Worm (Caenorhabditis elegans) whole organism, L2 larva: Measurements from ENCODE around the gene C03H12.1.

ENCODE experiments used
- C34F6.9 ChIP-seq: fragments of 150-350 bp; optimal IDR thresholded peaks from 2 replicates; lab custom pipeline; 2014; ENCODE audit warnings: missing biosample characterization, missing genetic modification characterization
- alr-1 ChIP-seq: fragments of 150-350 bp; optimal IDR thresholded peaks from 2 replicates; lab custom pipeline; 2014; ENCODE audit warnings: missing biosample characterization, missing genetic modification characterization
- ceh-82 ChIP-seq: fragments of 150-350 bp; optimal IDR thresholded peaks from 2 replicates; lab custom pipeline; 2014; ENCODE audit warnings: missing biosample characterization, missing genetic modification characterization
- crh-2 ChIP-seq: sonication (generic microtip); optimal IDR thresholded peaks from 2 replicates; lab custom pipeline; 2017; ENCODE audit warnings: missing biosample characterization, missing genetic modification characterization
- dmd-4 ChIP-seq: sonication (generic microtip); optimal IDR thresholded peaks from 2 replicates; lab custom pipeline; 2017; ENCODE audit warnings: missing biosample characterization, missing genetic modification characterization
- egl-27 ChIP-seq: sonication (generic microtip); optimal IDR thresholded peaks from 3 replicates; lab custom pipeline; 2017; ENCODE audit warnings: missing biosample characterization, missing genetic modification reagents, missing genetic modification characterization
- elt-1 ChIP-seq: fragments of 150-350 bp; optimal IDR thresholded peaks from 2 replicates; lab custom pipeline; 2014; ENCODE audit warnings: missing biosample characterization, missing genetic modification characterization
- fos-1 ChIP-seq: fragments of 150-350 bp; optimal IDR thresholded peaks from 2 replicates; lab custom pipeline; 2014; ENCODE audit warnings: missing biosample characterization, missing genetic modification characterization
- lin-11 ChIP-seq: fragments of 150-350 bp; sonication (generic microtip); optimal IDR thresholded peaks from 2 replicates; lab custom pipeline; 2014; ENCODE audit warnings: missing biosample characterization, missing genetic modification characterization, inconsistent platforms, mixed read lengths
- lin-13 ChIP-seq: fragments of 150-350 bp; optimal IDR thresholded peaks from 2 replicates; lab custom pipeline; 2014; ENCODE audit warnings: missing biosample characterization, missing genetic modification reagents, missing genetic modification characterization
- lin-39 ChIP-seq: fragments of 150-350 bp; optimal IDR thresholded peaks from 2 replicates; lab custom pipeline; 2014; ENCODE audit warnings: missing biosample characterization, missing genetic modification reagents, missing genetic modification characterization
- lsy-2 ChIP-seq, 2 experiments: fragments of 150-350 bp in 1 of 2; sonication (generic microtip) in 1 of 2; optimal IDR thresholded peaks; 2 replicates each; lab custom pipeline; 2014 to 2017; ENCODE audit warnings: missing biosample characterization in 2 of 2, missing genetic modification characterization in 2 of 2
- mab-5 ChIP-seq: fragments of 150-350 bp; optimal IDR thresholded peaks from 2 replicates; lab custom pipeline; 2014; ENCODE audit warnings: missing biosample characterization, missing genetic modification characterization
- mbf-1 ChIP-seq: sonication (generic microtip); optimal IDR thresholded peaks from 2 replicates; lab custom pipeline; 2017; ENCODE audit warnings: missing biosample characterization, missing genetic modification characterization
- nhr-10 ChIP-seq: sonication (generic microtip); optimal IDR thresholded peaks from 2 replicates; lab custom pipeline; 2017; ENCODE audit warnings: missing biosample characterization, missing genetic modification characterization
- nhr-12 ChIP-seq: fragments of 150-350 bp; optimal IDR thresholded peaks from 2 replicates; lab custom pipeline; 2014; ENCODE audit warnings: missing biosample characterization, missing genetic modification characterization
- nhr-129 ChIP-seq: fragments of 150-350 bp; optimal IDR thresholded peaks from 2 replicates; lab custom pipeline; 2014; ENCODE audit warnings: missing biosample characterization, missing genetic modification characterization
- nhr-23 ChIP-seq: fragments of 150-350 bp; optimal IDR thresholded peaks from 2 replicates; lab custom pipeline; 2014; ENCODE audit warnings: missing biosample characterization, missing genetic modification reagents, missing genetic modification characterization
- nhr-25 ChIP-seq: fragments of 150-350 bp; sonication (generic microtip); optimal IDR thresholded peaks from 3 replicates; lab custom pipeline; 2014; ENCODE audit warnings: missing biosample characterization, missing genetic modification characterization
- nhr-6 ChIP-seq: fragments of 150-350 bp; optimal IDR thresholded peaks from 2 replicates; lab custom pipeline; 2014; ENCODE audit warnings: missing biosample characterization, missing genetic modification characterization
- nhr-77 ChIP-seq: fragments of 150-350 bp; optimal IDR thresholded peaks from 2 replicates; lab custom pipeline; 2014; ENCODE audit warnings: missing biosample characterization, missing genetic modification characterization
- sma-3 ChIP-seq: sonication (generic microtip); optimal IDR thresholded peaks from 2 replicates; lab custom pipeline; 2016; ENCODE audit warnings: missing genetic modification reagents, missing genetic modification characterization, missing compliant biosample characterization
- sma-9 ChIP-seq, 2 experiments: fragments of 150-350 bp in 1 of 2; sonication (generic microtip) in 1 of 2; optimal IDR thresholded peaks; 2 replicates each; lab custom pipeline; 2014 to 2016; ENCODE audit warnings: missing genetic modification characterization in 2 of 2, mild to moderate bottlenecking in 1 of 2, missing biosample characterization in 1 of 2, missing compliant biosample characterization in 1 of 2, missing genetic modification reagents in 1 of 2, moderate library complexity in 1 of 2
- snpc-4 ChIP-seq: fragments of 150-350 bp; optimal IDR thresholded peaks from 2 replicates; lab custom pipeline; 2014; ENCODE audit warnings: missing biosample characterization, missing genetic modification characterization
- unc-55 ChIP-seq: fragments of 150-350 bp; sonication (generic microtip); optimal IDR thresholded peaks from 3 replicates; lab custom pipeline; 2014; ENCODE audit warnings: missing biosample characterization, missing genetic modification reagents, missing genetic modification characterization
- zag-1 ChIP-seq: fragments of 150-350 bp; optimal IDR thresholded peaks from 2 replicates; lab custom pipeline; 2014; ENCODE audit warnings: missing biosample characterization, missing genetic modification characterization
- ztf-11 ChIP-seq: sonication (generic microtip); optimal IDR thresholded peaks from 2 replicates; lab custom pipeline; 2017; ENCODE audit warnings: missing biosample characterization, missing genetic modification characterization
- ztf-4 ChIP-seq: fragments of 150-350 bp; optimal IDR thresholded peaks from 2 replicates; lab custom pipeline; 2014; ENCODE audit warnings: missing biosample characterization, missing genetic modification characterization

Gene C03H12.1

ce11 chrX:15657773-15658172 is 31.5 kb upstream of the C03H12.1 start:
- peak in 1 of 2 experiments; percentile 10 for TF ChIP-seq lsy-2 (tag; optimal IDR thresholded peaks at IDR 0.05; lab: Kevin White, UChicago)
- no peak for TF ChIP-seq sma-3 (GFP tag; lab: Kevin White, UChicago)
- TF ChIP-seq unc-55 (GFP tag; lab: Kevin White, UChicago) = no peak
- no peak for TF ChIP-seq egl-27 (tag; lab: Kevin White, UChicago)
- peak; percentile 28 for TF ChIP-seq C34F6.9 (tag; lab: Kevin White, UChicago)
- no peak for TF ChIP-seq lin-39 (tag; lab: Kevin White, UChicago)
- no peak for TF ChIP-seq nhr-23 (tag; lab: Kevin White, UChicago)
- no peak for TF ChIP-seq zag-1 (tag; lab: Kevin White, UChicago)
- TF ChIP-seq ztf-4 (tag; lab: Kevin White, UChicago) = no peak
- TF ChIP-seq, all 48 proteins: peak for 2

ce11 chrX:15659561-15659960 is 29.7 kb upstream of the C03H12.1 start:
- TF ChIP-seq crh-2 (tag; lab: Kevin White, UChicago) (peak; percentile 5), C34F6.9 (tag; lab: Kevin White, UChicago) (peak; percentile 31), nhr-129 (tag; lab: Kevin White, UChicago) (peak; percentile 23), unc-55 (GFP tag; lab: Kevin White, UChicago) (peak; percentile 57), nhr-23 (tag; lab: Kevin White, UChicago) (no peak), nhr-12 (tag; lab: Kevin White, UChicago) (no peak), lsy-2 (tag; optimal IDR thresholded peaks at IDR 0.05; lab: Kevin White, UChicago) (peak in 1 of 2 experiments; percentile 25), lin-13 (GFP tag; lab: Kevin White, UChicago) (peak; percentile 0)

- TF ChIP-seq snpc-4 (tag; lab: Kevin White, UChicago) = peak; percentile 81
- no peak for TF ChIP-seq egl-27 (tag; lab: Kevin White, UChicago)
Observed at ce11 chrX:15663740-15664139, 25.5 kb upstream of the C03H12.1 start.

ce11 chrX:15666169-15666811 is 23.0 kb upstream of the C03H12.1 start, which contains the start of gene pcdr-1:
Gene pcdr-1, plus strand, starts transcription at chrX:15666761.
- TF ChIP-seq nhr-10 (tag; lab: Kevin White, UChicago) (no peak), dmd-4 (tag; lab: Kevin White, UChicago) (no peak), nhr-6 (tag; lab: Kevin White, UChicago) (no peak), alr-1 (no peak), ceh-82 (tag; lab: Kevin White, UChicago) (no peak), fos-1 (tag; lab: Kevin White, UChicago) (no peak), nhr-25 (tag; lab: Kevin White, UChicago) (no peak), nhr-77 (no peak), snpc-4 (tag; lab: Kevin White, UChicago) (no peak), ztf-11 (tag; lab: Kevin White, UChicago) (no peak), mab-5 (tag; lab: Kevin White, UChicago) (no peak), mbf-1 (tag; lab: Kevin White, UChicago) (no peak), lin-11 (tag; lab: Kevin White, UChicago) (no peak)

ce11 chrX:15668053-15668599 is 21.1 kb upstream of the C03H12.1 start:
- TF ChIP-seq snpc-4 (tag; lab: Kevin White, UChicago) = peak; percentile 53
- no peak for TF ChIP-seq elt-1 (tag; lab: Kevin White, UChicago)

- TF ChIP-seq nhr-12 (tag; lab: Kevin White, UChicago) = no peak
- TF ChIP-seq sma-9 (GFP tag; optimal IDR thresholded peaks at IDR 0.05; lab: Kevin White, UChicago) = peak; percentile 38
- TF ChIP-seq sma-9 (tag; optimal IDR thresholded peaks at IDR 0.05; lab: Kevin White, UChicago) = no peak
- TF ChIP-seq, all 48 proteins: peak for 1
Observed at ce11 chrX:15668695-15669094, 20.6 kb upstream of the C03H12.1 start.
